Fruit fly (Drosophila melanogaster): Measurements from ENCODE around the gene knk.
A peak's percentile ranks its signal among the peaks of the same experiment; 100 is the strongest.

Gene knk

DNA sequence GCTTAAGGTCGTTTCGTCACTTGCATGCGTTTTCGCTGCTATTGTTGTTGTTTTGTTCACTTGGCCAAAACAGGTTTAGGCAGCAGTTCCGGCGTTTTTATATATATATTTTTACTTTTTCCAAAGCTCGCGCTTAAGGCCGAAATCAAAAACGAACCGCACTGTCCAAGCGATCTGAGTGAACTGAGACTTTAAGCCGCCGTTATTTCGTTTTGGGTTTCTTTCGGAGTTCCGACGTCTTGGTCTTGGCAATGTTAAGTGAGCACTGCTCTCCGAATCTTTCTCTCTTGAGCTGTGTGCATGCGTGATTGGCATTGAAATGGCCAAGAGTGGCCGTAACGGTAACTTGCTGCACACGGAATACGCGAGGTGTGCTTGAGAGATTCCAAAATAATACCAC lies at the start of gene knk (continued):
- no peak for TF ChIP-seq CG4404 (GFP tag; IDR thresholded peaks at IDR 0.05)
- TF ChIP-seq slp2 (GFP tag; optimal IDR thresholded peaks at IDR 0.05): no peak
- peak; percentile 38 for TF ChIP-seq CG8924 (tag; optimal IDR thresholded peaks at IDR 0.05)
- peak; percentile 44 for TF ChIP-seq Jarid2 (GFP tag; optimal IDR thresholded peaks at IDR 0.05)
- TF ChIP-seq CG7963 (GFP tag; IDR thresholded peaks at IDR 0.05; ENCODE audit: partially characterized antibody): no peak
- no peak for TF ChIP-seq amos (GFP tag; IDR thresholded peaks at IDR 0.05; ENCODE audit: partially characterized antibody)
- peak; percentile 6 for TF ChIP-seq CG12769 (tag; optimal IDR thresholded peaks at IDR 0.05)
- TF ChIP-seq wek (GFP tag; optimal IDR thresholded peaks at IDR 0.05): no peak
- TF ChIP-seq Sox102F (GFP tag; optimal IDR thresholded peaks at IDR 0.05): no peak
- no peak for TF ChIP-seq knrl (GFP tag; IDR thresholded peaks at IDR 0.05; ENCODE audit: partially characterized antibody)
- no peak for TF ChIP-seq crc (GFP tag; optimal IDR thresholded peaks at IDR 0.05)
- TF ChIP-seq Scr (GFP tag; IDR thresholded peaks at IDR 0.05; ENCODE audit: partially characterized antibody): 0 out of 2 replicates have a peak, but pooled peaks have one; percentile 17
- TF ChIP-seq Ssrp (tag; optimal IDR thresholded peaks at IDR 0.05): no peak
- no peak for TF ChIP-seq NFAT (GFP tag; IDR thresholded peaks at IDR 0.05)
- peak in 1 of 2 experiments; percentile 71 for TF ChIP-seq Eip74EF (GFP tag; optimal IDR thresholded peaks at IDR 0.05)
- TF ChIP-seq PHDP (tag; optimal IDR thresholded peaks at IDR 0.05): no peak
- no peak for TF ChIP-seq Ada2b (GFP tag; IDR thresholded peaks at IDR 0.05)
- TF ChIP-seq CG1233 (GFP tag; optimal IDR thresholded peaks at IDR 0.05): no peak
- no peak for TF ChIP-seq CG10267 (tag; optimal IDR thresholded peaks at IDR 0.05)
- TF ChIP-seq kni (GFP tag; optimal IDR thresholded peaks at IDR 0.05): peak; percentile 37
- TF ChIP-seq CG34224 (GFP tag; IDR thresholded peaks at IDR 0.05; ENCODE audit: partially characterized antibody): peak; percentile 33; the same call in 1 of the 3 replicates
- no peak for TF ChIP-seq odd (GFP tag; optimal IDR thresholded peaks at IDR 0.05)
- TF ChIP-seq zen2 (GFP tag; IDR thresholded peaks at IDR 0.05; ENCODE audit: partially characterized antibody): no peak
- no peak for TF ChIP-seq gfzf (GFP tag; optimal IDR thresholded peaks at IDR 0.05)
- no peak for TF ChIP-seq org-1 (GFP tag; optimal IDR thresholded peaks at IDR 0.05)
- no peak for TF ChIP-seq D19A (tag; optimal IDR thresholded peaks at IDR 0.05)
- TF ChIP-seq CG18262 (tag; optimal IDR thresholded peaks at IDR 0.05): no peak
- no peak for TF ChIP-seq CG33213 (GFP tag; optimal IDR thresholded peaks at IDR 0.05)
- no peak for TF ChIP-seq fd102C (GFP tag; optimal IDR thresholded peaks at IDR 0.05)
- no peak for TF ChIP-seq Six4 (GFP tag; optimal IDR thresholded peaks at IDR 0.05)
- no peak for TF ChIP-seq Stat92E (GFP tag; optimal IDR thresholded peaks at IDR 0.05)
- TF ChIP-seq CG3847 (GFP tag; IDR thresholded peaks at IDR 0.05): no peak
- TF ChIP-seq CG13287 (GFP tag; IDR thresholded peaks at IDR 0.05; ENCODE audit: partially characterized antibody): peak; percentile 48
- peak; percentile 43; the same call in 1 of the 2 replicates for TF ChIP-seq bbx (GFP tag; IDR thresholded peaks at IDR 0.05; ENCODE audit: partially characterized antibody)
- TF ChIP-seq Opbp (GFP tag; IDR thresholded peaks at IDR 0.05; ENCODE audit: partially characterized antibody): peak; percentile 33; the same call in 1 of the 3 replicates
- TF ChIP-seq CG32772 (GFP tag; IDR thresholded peaks at IDR 0.05): no peak
- TF ChIP-seq chn (GFP tag; optimal IDR thresholded peaks at IDR 0.05): no peak
- TF ChIP-seq twi (tag; optimal IDR thresholded peaks at IDR 0.05): no peak
- TF ChIP-seq Med (GFP tag): peak; percentile 45
- peak; percentile 54 for TF ChIP-seq Blimp-1 (GFP tag; optimal IDR thresholded peaks at IDR 0.05)
- TF ChIP-seq nerfin-2 (GFP tag; IDR thresholded peaks at IDR 0.05; ENCODE audit: partially characterized antibody): no peak
- no peak for TF ChIP-seq ham (GFP tag; IDR thresholded peaks at IDR 0.05)
- TF ChIP-seq Bgb (GFP tag; IDR thresholded peaks at IDR 0.05; ENCODE audit: partially characterized antibody): no peak
- TF ChIP-seq CG4617 (GFP tag; optimal IDR thresholded peaks at IDR 0.05; ENCODE audit: borderline replicate concordance): no peak
- no peak for TF ChIP-seq CG10366 (GFP tag; IDR thresholded peaks at IDR 0.05)
- peak; percentile 59 for TF ChIP-seq ftz-f1 (GFP tag; optimal IDR thresholded peaks at IDR 0.05)
- peak; percentile 39 for TF ChIP-seq sqz (GFP tag; optimal IDR thresholded peaks at IDR 0.05)
- TF ChIP-seq Lhr (GFP tag; optimal IDR thresholded peaks at IDR 0.05): no peak

All from whole organism, embryonic.